Worm (Caenorhabditis elegans) whole organism, L1 larva: ENCODE measurements around the gene srh-35.

Experiments used
- aly-2 ChIP-seq: fragments of 150-350 bp; optimal IDR thresholded peaks from 2 replicates; lab custom pipeline; 2014; ENCODE audit warnings: missing biosample characterization, missing genetic modification characterization
- blmp-1 ChIP-seq: fragments of 150-350 bp; optimal IDR thresholded peaks from 2 replicates; lab custom pipeline; 2014; ENCODE audit warnings: missing biosample characterization, missing genetic modification characterization
- ces-1 ChIP-seq: fragments of 150-350 bp; optimal IDR thresholded peaks from 2 replicates; lab custom pipeline; 2014; ENCODE audit warnings: missing biosample characterization, missing genetic modification reagents, missing genetic modification characterization
- egl-27 ChIP-seq, 2 experiments: fragments of 150-350 bp in 1 of 2; sonication (generic microtip); optimal IDR thresholded peaks; 3 replicates each; lab custom pipeline; 2017 to 2018; ENCODE audit warnings: missing biosample characterization in 2 of 2, missing genetic modification characterization in 2 of 2, missing genetic modification reagents in 2 of 2
- fos-1 ChIP-seq: fragments of 150-350 bp; optimal IDR thresholded peaks from 2 replicates; lab custom pipeline; 2014; ENCODE audit warnings: missing biosample characterization, missing genetic modification characterization
- lin-35 ChIP-seq, 2 experiments: fragments of 150-350 bp; optimal IDR thresholded peaks; 2 replicates each; lab custom pipeline; 2014; ENCODE audit warnings: missing biosample characterization in 2 of 2, missing genetic modification characterization in 2 of 2, missing genetic modification reagents in 2 of 2
- mdl-1 ChIP-seq, 2 experiments: fragments of 150-350 bp; optimal IDR thresholded peaks; 2 replicates each; lab custom pipeline; 2014 to 2017; ENCODE audit warnings: missing biosample characterization in 2 of 2, missing genetic modification characterization in 2 of 2, inconsistent platforms in 1 of 2
- nhr-237 ChIP-seq: fragments of 150-350 bp; optimal IDR thresholded peaks from 2 replicates; lab custom pipeline; 2014; ENCODE audit warnings: missing biosample characterization, missing genetic modification characterization
- nhr-90 ChIP-seq: sonication (generic microtip); optimal IDR thresholded peaks from 2 replicates; lab custom pipeline; 2016; ENCODE audit warnings: mild to moderate bottlenecking, missing genetic modification characterization, missing compliant biosample characterization; ENCODE audit not compliant: poor library complexity
- pag-3 ChIP-seq: sonication (generic microtip); optimal IDR thresholded peaks from 2 replicates; lab custom pipeline; 2017; ENCODE audit warnings: missing genetic modification characterization, mild to moderate bottlenecking, missing compliant biosample characterization, antibody characterized with exemption, borderline replicate concordance; ENCODE audit not compliant: insufficient read depth
- snpc-4 ChIP-seq: fragments of 150-350 bp; optimal IDR thresholded peaks from 2 replicates; lab custom pipeline; 2014; ENCODE audit warnings: missing biosample characterization, missing genetic modification characterization
- sptf-1 ChIP-seq: fragments of 150-350 bp; optimal IDR thresholded peaks from 2 replicates; lab custom pipeline; 2014; ENCODE audit warnings: missing biosample characterization, missing genetic modification characterization
- unc-62 ChIP-seq: fragments of 150-350 bp; optimal IDR thresholded peaks from 2 replicates; lab custom pipeline; 2014; ENCODE audit warnings: missing biosample characterization, missing genetic modification reagents, missing genetic modification characterization

ce11 chrV:487980-488379 is 39.0 kb upstream of the srh-35 start:
- TF ChIP-seq aly-2 (tag; lab: Kevin White, UChicago) = no peak
- no peak for TF ChIP-seq pag-3 (tag; lab: Kevin White, UChicago)
- TF ChIP-seq unc-62 = no peak
- TF ChIP-seq egl-27 (tag; optimal IDR thresholded peaks at IDR 0.05; lab: Kevin White, UChicago) = no peak
- no peak for TF ChIP-seq snpc-4 (tag; lab: Kevin White, UChicago)
- no peak for TF ChIP-seq sptf-1 (tag; lab: Kevin White, UChicago)
- TF ChIP-seq nhr-90 = no peak
- no peak for TF ChIP-seq lin-35 (GFP tag; optimal IDR thresholded peaks at IDR 0.05; lab: Kevin White, UChicago)
- no peak for TF ChIP-seq nhr-237 (tag; lab: Kevin White, UChicago)
- TF ChIP-seq blmp-1 (tag; lab: Kevin White, UChicago) = no peak
- TF ChIP-seq ces-1 (GFP tag; lab: Kevin White, UChicago) = no peak
- no peak for TF ChIP-seq mdl-1 (tag; optimal IDR thresholded peaks at IDR 0.05; lab: Kevin White, UChicago)
- no peak for TF ChIP-seq fos-1 (tag; lab: Kevin White, UChicago)
